Worm (Caenorhabditis elegans) whole organism, midembryonic: ENCODE results near the gene W02B12.12.

Experiments
- tab-1 ChIP-seq: fragments of 200-800 bp; sonication (Bioruptor generic); IDR thresholded peaks from 2 replicates; pipeline ENCODE4 v1.3.6; 2022; ENCODE audit warnings: missing genetic modification characterization, missing compliant biosample characterization
- ztf-29 ChIP-seq: fragments of 200-800 bp; sonication (Bioruptor generic); IDR thresholded peaks from 2 replicates; pipeline ENCODE4 v1.3.6; 2022; ENCODE audit warnings: missing genetic modification reagents, missing genetic modification characterization, missing compliant biosample characterization

DNA sequence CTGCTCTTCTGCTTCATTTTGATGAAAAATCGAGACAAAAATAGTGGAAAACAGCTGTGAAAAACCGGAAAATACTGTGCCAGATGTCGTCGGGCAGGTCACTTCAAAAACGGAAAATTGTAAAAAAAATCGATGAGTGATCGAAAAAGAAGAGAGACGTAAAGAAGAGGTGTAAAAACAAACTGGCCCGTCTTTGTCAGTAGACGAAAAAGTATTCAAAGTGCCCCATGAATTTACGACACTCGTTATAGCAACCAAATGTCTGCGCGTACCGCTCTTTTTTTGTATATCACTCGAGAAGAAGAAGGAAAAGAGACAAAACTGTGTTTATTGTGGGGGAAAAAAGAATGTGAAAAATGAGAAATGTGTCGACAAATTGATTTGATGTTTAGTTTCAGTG, 6.2 kb upstream of the W02B12.12 start, which contains the start of gene twk-5:
- no peak for TF ChIP-seq tab-1 (GFP tag; lab: Robert Waterston, UW)
- TF ChIP-seq ztf-29 (GFP tag; lab: Robert Waterston, UW), result no peak
